Fruit fly (Drosophila melanogaster): ENCODE results near the gene D2hgdh.

D2hgdh gene

dm6 chrX:2141159-2141853, at the start of gene D2hgdh:
Gene D2hgdh (plus strand): TSS chrX:2141489.
- peak; percentile 9 for TF ChIP-seq run (tag; optimal IDR thresholded peaks at IDR 0.05)
- TF ChIP-seq CG9932 (GFP tag; IDR thresholded peaks at IDR 0.05), result peak; percentile 43
- TF ChIP-seq chm (GFP tag; IDR thresholded peaks at IDR 0.05), result peak; percentile 10; the same call in 1 of the 2 replicates
- TF ChIP-seq chinmo (GFP tag; IDR thresholded peaks at IDR 0.05; ENCODE audit: partially characterized antibody), result peak; percentile 71; the same call in 1 of the 4 replicates
- TF ChIP-seq Camta (GFP tag; optimal IDR thresholded peaks at IDR 0.05), result no peak
- peak; percentile 59 for TF ChIP-seq CG32532 (GFP tag; IDR thresholded peaks at IDR 0.05)
- TF ChIP-seq CG3163 (GFP tag; optimal IDR thresholded peaks at IDR 0.05), result peak; percentile 69
- no peak for TF ChIP-seq Six4 (GFP tag; optimal IDR thresholded peaks at IDR 0.05)
- 0 out of 2 replicates have a peak, but pooled peaks have one; percentile 8 for TF ChIP-seq NFAT (GFP tag; IDR thresholded peaks at IDR 0.05)
- TF ChIP-seq corto (GFP tag; optimal IDR thresholded peaks at IDR 0.05), result no peak
- TF ChIP-seq Rfx (GFP tag; IDR thresholded peaks at IDR 0.05), result peak; percentile 60
- peak; percentile 49 for TF ChIP-seq slbo (GFP tag; IDR thresholded peaks at IDR 0.05)
- TF ChIP-seq Jarid2 (GFP tag; optimal IDR thresholded peaks at IDR 0.05), result peak; percentile 15
- peak; percentile 37 for TF ChIP-seq grau (tag; optimal IDR thresholded peaks at IDR 0.05)
- TF ChIP-seq Ptx1 (GFP tag; IDR thresholded peaks at IDR 0.05), result 0 out of 2 replicates have a peak, but pooled peaks have one; percentile 10
- peak; percentile 61 to 80 for TF ChIP-seq Trl (optimal IDR thresholded peaks at IDR 0.05)
- no peak for TF ChIP-seq Trl (GFP tag; optimal IDR thresholded peaks at IDR 0.05)
- peak; percentile 76; the same call in 2 of the 3 replicates for TF ChIP-seq z (GFP tag; IDR thresholded peaks at IDR 0.05)
- peak; percentile 80 for TF ChIP-seq crol (GFP tag; IDR thresholded peaks at IDR 0.05)
- TF ChIP-seq pan (optimal IDR thresholded peaks at IDR 0.05), result no peak
- TF ChIP-seq pan (GFP tag; optimal IDR thresholded peaks at IDR 0.05 in 1 of 2, IDR thresholded peaks at IDR 0.05 in 1 of 2), result peak in 1 of 2 experiments; percentile 24
- no peak for TF ChIP-seq Bgb (GFP tag; IDR thresholded peaks at IDR 0.05; ENCODE audit: partially characterized antibody)
- peak; percentile 18 for TF ChIP-seq CG15269 (tag; optimal IDR thresholded peaks at IDR 0.05)
- no peak for TF ChIP-seq CG8281 (tag; optimal IDR thresholded peaks at IDR 0.05)
- TF ChIP-seq dysf (GFP tag; IDR thresholded peaks at IDR 0.05), result peak; percentile 11; the same call in 1 of the 3 replicates
- no peak for TF ChIP-seq CG15073 (GFP tag; optimal IDR thresholded peaks at IDR 0.05)
- TF ChIP-seq Med (GFP tag), result peak; percentile 79
- TF ChIP-seq CG8290 (GFP tag; optimal IDR thresholded peaks at IDR 0.05), result no peak
- TF ChIP-seq CG8290 (tag; optimal IDR thresholded peaks at IDR 0.05), result peak in 1 of 2 experiments; percentile 39
- TF ChIP-seq CG12744 (GFP tag; optimal IDR thresholded peaks at IDR 0.05), result no peak
- no peak for TF ChIP-seq Pdp1 (GFP tag; optimal IDR thresholded peaks at IDR 0.05)
- TF ChIP-seq gem (tag; optimal IDR thresholded peaks at IDR 0.05), result peak; percentile 30
- TF ChIP-seq lab (GFP tag; optimal IDR thresholded peaks at IDR 0.05), result peak; percentile 38
- no peak for TF ChIP-seq Kr (GFP tag; optimal IDR thresholded peaks at IDR 0.05)
- no peak for TF ChIP-seq caup (GFP tag; optimal IDR thresholded peaks at IDR 0.05; ENCODE audit: severe bottlenecking)
- TF ChIP-seq lilli (GFP tag; optimal IDR thresholded peaks at IDR 0.05), result peak; percentile 45
- peak; percentile 23; the same call in 1 of the 2 replicates for TF ChIP-seq amos (GFP tag; IDR thresholded peaks at IDR 0.05; ENCODE audit: partially characterized antibody)
- TF ChIP-seq E2f2 (GFP tag; IDR thresholded peaks at IDR 0.05), result peak; percentile 42; the same call in 1 of the 2 replicates
- TF ChIP-seq zfh2 (GFP tag; optimal IDR thresholded peaks at IDR 0.05), result peak; percentile 14
- TF ChIP-seq fd3F (GFP tag; optimal IDR thresholded peaks at IDR 0.05), result no peak
- no peak for TF ChIP-seq disco-r (GFP tag; optimal IDR thresholded peaks at IDR 0.05)
- TF ChIP-seq CG10366 (GFP tag; IDR thresholded peaks at IDR 0.05), result no peak
- TF ChIP-seq CG18599 (GFP tag; optimal IDR thresholded peaks at IDR 0.05), result no peak
- peak; percentile 33; the same call in 1 of the 2 replicates for TF ChIP-seq CG13287 (GFP tag; IDR thresholded peaks at IDR 0.05; ENCODE audit: partially characterized antibody)
- TF ChIP-seq tup (GFP tag; optimal IDR thresholded peaks at IDR 0.05), result no peak
- no peak for TF ChIP-seq da (GFP tag; optimal IDR thresholded peaks at IDR 0.05)
- TF ChIP-seq CG2678 (tag; optimal IDR thresholded peaks at IDR 0.05), result peak; percentile 30
- peak; percentile 53 for TF ChIP-seq Drgx (GFP tag; IDR thresholded peaks at IDR 0.05)
- TF ChIP-seq CG11560 (tag; IDR thresholded peaks at IDR 0.05), result no peak
- TF ChIP-seq Gug (GFP tag; IDR thresholded peaks at IDR 0.05), result no peak
